Worm (Caenorhabditis elegans) whole organism, L1 larva: Measurements from ENCODE around the gene lipl-6.

Experiments used
- C04F5.9 ChIP-seq: sonication (generic microtip); optimal IDR thresholded peaks from 2 replicates; lab custom pipeline; 2016; ENCODE audit warnings: missing genetic modification characterization, missing compliant biosample characterization
- ama-1 ChIP-seq: fragments of 150-350 bp; optimal IDR thresholded peaks from 2 replicates; lab custom pipeline; 2014
- ces-1 ChIP-seq: fragments of 150-350 bp; optimal IDR thresholded peaks from 2 replicates; lab custom pipeline; 2014; ENCODE audit warnings: missing biosample characterization, missing genetic modification reagents, missing genetic modification characterization
- efl-1 ChIP-seq, 4 experiments: fragments of 150-350 bp; optimal IDR thresholded peaks in 3 of 4; peaks in 1 of 4; 1 replicate in 1 of 4; 2 replicates in 3 of 4; lab custom pipeline; 2014; ENCODE audit warnings: missing biosample characterization in 2 of 4, missing genetic modification characterization in 2 of 4, missing genetic modification reagents in 2 of 4
- egl-27 ChIP-seq, 2 experiments: fragments of 150-350 bp in 1 of 2; sonication (generic microtip); optimal IDR thresholded peaks; 3 replicates each; lab custom pipeline; 2017 to 2018; ENCODE audit warnings: missing biosample characterization in 2 of 2, missing genetic modification characterization in 2 of 2, missing genetic modification reagents in 2 of 2
- elt-3 ChIP-seq, 6 experiments: fragments of 150-350 bp in 1 of 6; sonication (generic microtip); optimal IDR thresholded peaks; 2 replicates each; lab custom pipeline; 2017 to 2018; ENCODE audit warnings: missing biosample characterization in 6 of 6, missing genetic modification characterization in 6 of 6, inconsistent platforms in 1 of 6
- fkh-4 ChIP-seq: sonication (generic microtip); optimal IDR thresholded peaks from 2 replicates; lab custom pipeline; 2016; ENCODE audit warnings: missing compliant biosample characterization, missing genetic modification characterization, borderline replicate concordance
- fkh-8 ChIP-seq: sonication (generic microtip); optimal IDR thresholded peaks from 2 replicates; lab custom pipeline; 2016; ENCODE audit warnings: mild to moderate bottlenecking, missing genetic modification characterization, missing compliant biosample characterization
- grh-1 ChIP-seq: fragments of 200-800 bp; sonication (Bioruptor generic); IDR thresholded peaks from 2 replicates; pipeline ENCODE4 v1.3.6; 2022; ENCODE audit warnings: missing genetic modification reagents, missing genetic modification characterization, missing compliant biosample characterization
- irx-1 ChIP-seq: sonication (generic microtip); optimal IDR thresholded peaks from 2 replicates; lab custom pipeline; 2016; ENCODE audit warnings: missing genetic modification characterization, missing compliant biosample characterization
- isw-1 ChIP-seq: fragments of 200-800 bp; sonication (Bioruptor generic); IDR thresholded peaks from 2 replicates; pipeline ENCODE4 v1.3.6; 2022; ENCODE audit warnings: missing genetic modification characterization, missing compliant biosample characterization
- lin-14 ChIP-seq: fragments of 200-800 bp; sonication (Bioruptor generic); optimal IDR thresholded peaks from 2 replicates; lab custom pipeline; 2018; ENCODE audit warnings: mild to moderate bottlenecking, missing genetic modification characterization, moderate library complexity, missing compliant biosample characterization
- lin-15B ChIP-seq: fragments of 150-350 bp; sonication (generic microtip); optimal IDR thresholded peaks from 3 replicates; lab custom pipeline; 2014; ENCODE audit warnings: missing biosample characterization, missing genetic modification characterization
- lin-35 ChIP-seq, 2 experiments: fragments of 150-350 bp; optimal IDR thresholded peaks; 2 replicates each; lab custom pipeline; 2014; ENCODE audit warnings: missing biosample characterization in 2 of 2, missing genetic modification characterization in 2 of 2, missing genetic modification reagents in 2 of 2
- lir-3 ChIP-seq: sonication (generic microtip); optimal IDR thresholded peaks from 2 replicates; lab custom pipeline; 2016; ENCODE audit warnings: mild to moderate bottlenecking, missing genetic modification characterization, moderate library complexity, missing compliant biosample characterization; ENCODE audit not compliant: poor library complexity
- mab-9 ChIP-seq: fragments of 200-800 bp; sonication (Bioruptor generic); IDR thresholded peaks from 2 replicates; pipeline ENCODE4 v1.3.6; 2022; ENCODE audit warnings: missing genetic modification reagents, missing genetic modification characterization, missing compliant biosample characterization
- mdl-1 ChIP-seq, 2 experiments: fragments of 150-350 bp; optimal IDR thresholded peaks; 2 replicates each; lab custom pipeline; 2014 to 2017; ENCODE audit warnings: missing biosample characterization in 2 of 2, missing genetic modification characterization in 2 of 2, inconsistent platforms in 1 of 2
- nhr-20 ChIP-seq: sonication (generic microtip); optimal IDR thresholded peaks from 2 replicates; lab custom pipeline; 2016; ENCODE audit warnings: mild to moderate bottlenecking, missing genetic modification characterization, missing compliant biosample characterization
- nhr-47 ChIP-seq: sonication (generic microtip); optimal IDR thresholded peaks from 2 replicates; lab custom pipeline; 2016; ENCODE audit warnings: mild to moderate bottlenecking, missing genetic modification characterization, moderate library complexity, missing compliant biosample characterization
- nhr-71 ChIP-seq: sonication (generic microtip); optimal IDR thresholded peaks from 2 replicates; lab custom pipeline; 2016; ENCODE audit warnings: mild to moderate bottlenecking, missing genetic modification characterization, moderate library complexity, missing compliant biosample characterization
- nhr-77 ChIP-seq: fragments of 150-350 bp; optimal IDR thresholded peaks from 2 replicates; lab custom pipeline; 2014; ENCODE audit warnings: missing biosample characterization, missing genetic modification characterization
- nhr-90 ChIP-seq: sonication (generic microtip); optimal IDR thresholded peaks from 2 replicates; lab custom pipeline; 2016; ENCODE audit warnings: mild to moderate bottlenecking, missing genetic modification characterization, missing compliant biosample characterization; ENCODE audit not compliant: poor library complexity
- rnt-1 ChIP-seq: sonication (generic microtip); optimal IDR thresholded peaks from 2 replicates; lab custom pipeline; 2016; ENCODE audit warnings: mild to moderate bottlenecking, missing genetic modification characterization, moderate library complexity, missing compliant biosample characterization
- snu-23 ChIP-seq: sonication (generic microtip); optimal IDR thresholded peaks from 2 replicates; lab custom pipeline; 2016; ENCODE audit warnings: missing genetic modification characterization, missing compliant biosample characterization
- tbx-2 ChIP-seq: sonication (generic microtip); optimal IDR thresholded peaks from 2 replicates; lab custom pipeline; 2016; ENCODE audit warnings: missing genetic modification characterization, missing compliant biosample characterization
- unc-130 ChIP-seq: fragments of 150-350 bp; optimal IDR thresholded peaks from 2 replicates; lab custom pipeline; 2017; ENCODE audit warnings: missing biosample characterization, missing genetic modification characterization, inconsistent platforms
- unc-30 ChIP-seq: sonication (generic microtip); optimal IDR thresholded peaks from 2 replicates; lab custom pipeline; 2017; ENCODE audit warnings: missing biosample characterization, missing genetic modification characterization
- unc-86 ChIP-seq: sonication (generic microtip); optimal IDR thresholded peaks from 2 replicates; lab custom pipeline; 2016; ENCODE audit warnings: missing genetic modification characterization, missing compliant biosample characterization
- zip-4 ChIP-seq: fragments of 200-800 bp; sonication (Bioruptor generic); optimal IDR thresholded peaks from 2 replicates; lab custom pipeline; 2018; ENCODE audit warnings: mild to moderate bottlenecking, missing genetic modification characterization, moderate library complexity, missing compliant biosample characterization
- ztf-4 ChIP-seq: fragments of 150-350 bp; optimal IDR thresholded peaks from 2 replicates; lab custom pipeline; 2014; ENCODE audit warnings: missing biosample characterization, missing genetic modification characterization

lipl-6 gene

ce11 chrV:6917280-6917679 lies 16.8 kb downstream of the lipl-6 start:
- no peak for TF ChIP-seq tbx-2 (tag; lab: Kevin White, UChicago)
- no peak for TF ChIP-seq nhr-90
- no peak for TF ChIP-seq mab-9 (GFP tag; lab: Robert Waterston, UW)
- TF ChIP-seq lin-14 (GFP tag; lab: Kevin White, UChicago), result no peak
- TF ChIP-seq unc-130 (tag; lab: Kevin White, UChicago), result no peak
- no peak for TF ChIP-seq snu-23 (GFP tag; lab: Kevin White, UChicago)
- no peak for TF ChIP-seq unc-86 (tag; lab: Kevin White, UChicago)
- no peak for TF ChIP-seq nhr-47 (tag; lab: Kevin White, UChicago)

DNA sequence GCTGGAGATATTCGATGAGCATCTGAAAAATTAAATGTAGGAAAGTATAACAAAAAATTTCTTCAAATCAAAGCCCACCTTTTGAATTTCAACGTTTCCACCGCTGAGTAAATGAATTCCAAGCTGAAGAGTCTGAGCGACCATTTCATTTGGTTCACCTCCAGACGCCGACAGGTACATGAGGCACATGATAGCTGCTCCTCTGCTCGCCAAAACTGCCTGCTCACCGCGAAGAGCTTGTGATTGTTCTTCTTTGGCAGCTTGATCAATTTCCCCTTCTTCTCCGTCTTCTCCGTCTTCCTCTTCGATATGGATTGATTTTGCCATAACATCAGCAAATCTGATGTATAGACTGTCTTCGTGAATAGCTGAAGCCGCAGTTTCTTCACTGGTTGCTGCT lies 27.7 kb downstream of the lipl-6 start:
- TF ChIP-seq nhr-77 (tag; lab: Kevin White, UChicago) (no peak), zip-4 (GFP tag; lab: Kevin White, UChicago) (no peak), ama-1 (no peak), efl-1 (optimal IDR thresholded peaks at IDR 0.05; lab: Kevin White, UChicago) (no peak), efl-1 (GFP tag; optimal IDR thresholded peaks at IDR 0.05 in 1 of 2; lab: Kevin White, UChicago) (no peak), ces-1 (GFP tag; lab: Kevin White, UChicago) (no peak), elt-3 (tag; optimal IDR thresholded peaks at IDR 0.05; lab: Kevin White, UChicago) (no peak), fkh-8 (tag; lab: Kevin White, UChicago) (no peak), lir-3 (tag; lab: Kevin White, UChicago) (no peak), nhr-71 (tag; lab: Kevin White, UChicago) (no peak), ztf-4 (no peak), fkh-4 (no peak), nhr-20 (tag; lab: Kevin White, UChicago) (no peak), egl-27 (tag; optimal IDR thresholded peaks at IDR 0.05; lab: Kevin White, UChicago) (no peak), unc-30 (tag; lab: Kevin White, UChicago) (no peak), grh-1 (GFP tag; lab: Robert Waterston, UW) (no peak), C04F5.9 (no peak)

DNA sequence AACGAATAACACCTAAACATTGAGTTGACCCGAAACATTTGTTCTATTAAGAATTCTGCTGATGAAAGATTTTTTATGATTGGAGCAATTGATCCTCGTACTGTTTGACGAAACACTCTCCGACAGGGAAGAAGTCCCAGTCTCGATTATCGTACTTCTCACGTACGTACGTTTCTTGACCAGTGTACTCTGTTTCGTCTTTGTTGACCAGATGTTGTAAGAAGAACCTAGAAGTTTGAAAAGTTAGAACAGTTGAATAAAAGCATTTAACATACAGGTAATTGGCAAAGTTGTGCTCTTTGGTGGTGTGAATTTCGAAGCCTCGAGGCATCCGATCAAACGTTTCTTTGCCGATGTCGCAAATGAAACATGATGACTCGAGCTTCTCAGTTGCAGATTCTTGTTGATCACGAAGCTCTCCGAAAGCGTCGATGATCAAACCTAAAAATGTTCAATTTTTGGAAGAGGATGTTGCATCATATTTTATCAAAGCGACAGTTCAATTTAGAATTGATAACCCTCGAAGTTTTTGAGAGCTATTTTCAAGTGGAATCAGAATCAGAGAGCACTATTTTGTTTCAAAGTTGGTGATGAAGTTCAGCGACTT lies 32.1 kb downstream of the lipl-6 start:
- TF ChIP-seq irx-1 (tag; lab: Kevin White, UChicago), result no peak
- no peak for TF ChIP-seq isw-1 (GFP tag; lab: Robert Waterston, UW)
- TF ChIP-seq mdl-1 (tag; optimal IDR thresholded peaks at IDR 0.05; lab: Kevin White, UChicago), result no peak
- TF ChIP-seq, all 84 proteins: peak for 0

- TF ChIP-seq lin-15B (tag; lab: Kevin White, UChicago) (no peak), ztf-4 (peak; percentile 7), rnt-1 (peak; percentile 16)
These were observed 33.1 kb downstream of the lipl-6 start for ce11 chrV:6900814-6901592.

- no peak for TF ChIP-seq unc-86 (tag; lab: Kevin White, UChicago)
- TF ChIP-seq lin-35 (GFP tag; optimal IDR thresholded peaks at IDR 0.05; lab: Kevin White, UChicago), result peak in 1 of 2 experiments; percentile 17
These were observed 33.9 kb downstream of the lipl-6 start, which contains the start of gene odc-1 for ce11 chrV:6900173-6900638. TSS of gene odc-1 (minus strand) at chrV:6900223.
